Fruit fly (Drosophila melanogaster): ENCODE results near the gene CG10958.

DNA sequence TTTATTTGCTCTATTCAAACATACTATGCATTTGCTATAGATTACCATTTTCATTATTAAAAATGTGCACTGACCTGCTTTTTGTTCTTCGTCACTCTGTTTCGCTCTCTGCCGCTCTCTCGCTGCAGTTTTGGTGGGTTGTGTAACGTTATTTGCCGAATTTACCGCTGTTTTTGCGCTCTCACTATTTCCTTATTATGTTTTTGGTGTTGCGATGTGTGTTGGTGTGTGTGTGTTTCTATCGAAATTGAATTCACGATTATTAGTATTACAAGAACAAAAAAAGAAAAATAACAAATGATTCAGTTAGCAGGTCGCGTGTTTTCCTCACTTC lies 16.8 kb upstream of the CG10958 start:
- no peak for TF ChIP-seq CG8478 (optimal IDR thresholded peaks at IDR 0.05)
- no peak for TF ChIP-seq CTCF (optimal IDR thresholded peaks at IDR 0.05)

All from S2 (cell line).